Worm (Caenorhabditis elegans) whole organism, early embryonic: ENCODE results near the gene C50F4.9.

Experiments
- ama-1 ChIP-seq: fragments of 150-350 bp; optimal IDR thresholded peaks from 2 replicates; lab custom pipeline; 2014
- hmg-4 ChIP-seq: fragments of 200-800 bp; sonication (Bioruptor generic); optimal IDR thresholded peaks from 2 replicates; lab custom pipeline; 2018; ENCODE audit warnings: mild to moderate bottlenecking, missing genetic modification characterization, missing compliant biosample characterization

DNA sequence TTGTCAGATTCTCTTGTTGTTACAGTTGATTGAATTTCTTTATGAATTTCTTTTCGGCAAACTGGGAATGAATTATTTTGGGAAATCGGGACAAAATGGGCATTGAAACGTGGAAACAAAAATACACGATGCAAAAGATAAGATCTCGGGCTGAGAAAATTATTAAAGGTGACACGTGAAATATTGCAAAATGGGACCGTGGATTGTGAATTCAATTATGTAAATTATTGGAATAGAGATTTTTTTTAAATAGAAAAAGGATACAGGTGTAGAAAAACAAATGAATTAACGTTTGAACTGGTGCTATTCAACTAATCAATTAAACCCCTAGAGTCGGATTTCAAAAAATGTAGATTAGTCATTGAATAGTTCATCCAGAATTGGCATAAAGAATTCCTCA is 44.7 kb upstream of the C50F4.9 start, which contains the start of gene F25B3.4:
- TF ChIP-seq hmg-4 (GFP tag; lab: Kevin White, UChicago) (no peak), ama-1 (lab: Kevin White, UChicago) (no peak)
